Worm (Caenorhabditis elegans): Measurements from ENCODE around the gene picd-1.

DNA sequence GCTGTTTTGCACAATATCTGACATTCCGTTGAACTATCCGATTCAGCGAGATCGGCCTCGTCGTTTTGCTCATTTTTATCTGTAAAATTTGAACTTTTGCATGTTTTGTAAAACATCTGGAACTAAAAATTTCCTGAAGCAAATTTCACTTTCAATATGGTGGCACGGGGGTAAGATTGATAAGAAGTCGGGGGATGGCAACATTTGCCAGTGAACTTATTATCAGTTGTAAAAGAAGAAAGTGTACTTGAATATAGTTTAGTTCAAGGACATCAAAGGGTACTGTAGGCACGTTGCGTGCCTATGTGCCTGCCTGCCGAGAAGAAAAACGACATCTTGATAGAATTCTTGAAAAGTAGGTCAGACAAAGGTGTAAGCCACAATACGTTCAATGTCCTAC lies 46.7 kb downstream of the picd-1 start, which contains the start of gene W03F9.4:
- TF ChIP-seq ref-1 (GFP tag; conservative IDR thresholded peaks at IDR 0.05), result no peak
- no peak for TF ChIP-seq T22C8.4 (GFP tag; IDR thresholded peaks at IDR 0.05)
- no peak for TF ChIP-seq tab-1 (GFP tag; IDR thresholded peaks at IDR 0.05)
- no peak for TF ChIP-seq flt-1 (GFP tag; IDR thresholded peaks at IDR 0.05)
- TF ChIP-seq ztf-23 (GFP tag; IDR thresholded peaks at IDR 0.05), result no peak
